Fruit fly (Drosophila melanogaster): ENCODE data around the gene Phlpp.
A peak's percentile ranks its signal among the peaks of the same experiment; 100 is the strongest.

The Phlpp gene

dm6 chr2L:19045111-19045560 lies 13.8 kb upstream of the Phlpp start, which contains the start of the genes Ttc19 and Acn (continued):
- TF ChIP-seq Vsx1 (GFP tag; optimal IDR thresholded peaks at IDR 0.05), result no peak
- TF ChIP-seq aop (GFP tag; IDR thresholded peaks at IDR 0.05), result 0 out of 2 replicates have a peak, but pooled peaks have one; percentile 20
- peak; percentile 54; the same call in 1 of the 2 replicates for TF ChIP-seq bowl (GFP tag; IDR thresholded peaks at IDR 0.05)
- peak; percentile 86 for TF ChIP-seq CG1603 (tag; optimal IDR thresholded peaks at IDR 0.05)
- TF ChIP-seq Kr (GFP tag; optimal IDR thresholded peaks at IDR 0.05), result no peak
- peak; percentile 82 for TF ChIP-seq CG18262 (tag; optimal IDR thresholded peaks at IDR 0.05)
- peak; percentile 83 for TF ChIP-seq zen (tag; optimal IDR thresholded peaks at IDR 0.05)
- TF ChIP-seq Hey (tag; optimal IDR thresholded peaks at IDR 0.05), result no peak
- TF ChIP-seq toy (GFP tag; IDR thresholded peaks at IDR 0.05), result no peak
- peak; percentile 75 for TF ChIP-seq Fer1 (GFP tag; optimal IDR thresholded peaks at IDR 0.05)
- peak; percentile 93 for TF ChIP-seq mam (GFP tag; optimal IDR thresholded peaks at IDR 0.05)
- TF ChIP-seq br (optimal IDR thresholded peaks at IDR 0.05), result no peak
- peak; percentile 72 for TF ChIP-seq Awh (GFP tag; IDR thresholded peaks at IDR 0.05)
- TF ChIP-seq HLH54F (GFP tag; optimal IDR thresholded peaks at IDR 0.05), result peak; percentile 93
- TF ChIP-seq Fer2 (tag; optimal IDR thresholded peaks at IDR 0.05), result peak; percentile 71
- peak; percentile 75 for TF ChIP-seq HLH3B (GFP tag; IDR thresholded peaks at IDR 0.05)
- peak; percentile 89 to 91 for TF ChIP-seq Pdp1 (GFP tag; optimal IDR thresholded peaks at IDR 0.05)
- peak; percentile 62 for TF ChIP-seq E2f1 (GFP tag; IDR thresholded peaks at IDR 0.05)
- peak; percentile 17 for TF ChIP-seq Hand (GFP tag; optimal IDR thresholded peaks at IDR 0.05)
- TF ChIP-seq CG8290 (GFP tag; optimal IDR thresholded peaks at IDR 0.05), result peak; percentile 79
- TF ChIP-seq CG8290 (tag; optimal IDR thresholded peaks at IDR 0.05), result peak in 1 of 2 experiments; percentile 50
- peak; percentile 92 for TF ChIP-seq CG7963 (GFP tag; IDR thresholded peaks at IDR 0.05; ENCODE audit: partially characterized antibody)
- TF ChIP-seq Hr39 (optimal IDR thresholded peaks at IDR 0.05), result no peak
- peak; percentile 80 for TF ChIP-seq ind (GFP tag; optimal IDR thresholded peaks at IDR 0.05)
- TF ChIP-seq Sry-δ (GFP tag; optimal IDR thresholded peaks at IDR 0.05), result peak; percentile 98
- no peak for TF ChIP-seq prd (optimal IDR thresholded peaks at IDR 0.05)
- TF ChIP-seq prd (GFP tag; IDR thresholded peaks at IDR 0.05), result peak; percentile 89
- peak; percentile 79; the same call in 2 of the 3 replicates for TF ChIP-seq zen2 (GFP tag; IDR thresholded peaks at IDR 0.05; ENCODE audit: partially characterized antibody)
- no peak for TF ChIP-seq hth (optimal IDR thresholded peaks at IDR 0.05)
- peak; percentile 62; the same call in 1 of the 3 replicates for TF ChIP-seq CG3726 (GFP tag; IDR thresholded peaks at IDR 0.05)
- TF ChIP-seq CG15479 (GFP tag; optimal IDR thresholded peaks at IDR 0.05), result no peak
- TF ChIP-seq CG2202 (tag; optimal IDR thresholded peaks at IDR 0.05), result peak; percentile 66
- TF ChIP-seq Camta (GFP tag; optimal IDR thresholded peaks at IDR 0.05), result peak; percentile 89
- peak; percentile 92 for TF ChIP-seq vfl (GFP tag; optimal IDR thresholded peaks at IDR 0.05)
- peak; percentile 71 for TF ChIP-seq caup (GFP tag; optimal IDR thresholded peaks at IDR 0.05; ENCODE audit: severe bottlenecking)
- no peak for TF ChIP-seq cg (GFP tag; optimal IDR thresholded peaks at IDR 0.05)
- TF ChIP-seq klu (GFP tag; IDR thresholded peaks at IDR 0.05), result peak; percentile 72
- TF ChIP-seq maf-S (GFP tag; optimal IDR thresholded peaks at IDR 0.05), result peak; percentile 89
- peak; percentile 92 for TF ChIP-seq Dad (GFP tag; optimal IDR thresholded peaks at IDR 0.05)
- TF ChIP-seq lmd (GFP tag; IDR thresholded peaks at IDR 0.05), result peak; percentile 79
- TF ChIP-seq CG12236 (GFP tag; optimal IDR thresholded peaks at IDR 0.05), result peak; percentile 86
- peak; percentile 79 for TF ChIP-seq Meics (GFP tag; optimal IDR thresholded peaks at IDR 0.05)
- TF ChIP-seq CG6689 (GFP tag; IDR thresholded peaks at IDR 0.05), result peak; percentile 78
- TF ChIP-seq bigmax (GFP tag; optimal IDR thresholded peaks at IDR 0.05), result no peak
- TF ChIP-seq pnt (GFP tag; optimal IDR thresholded peaks at IDR 0.05), result peak; percentile 81
- no peak for TF ChIP-seq exex (tag; optimal IDR thresholded peaks at IDR 0.05)
- peak; percentile 77 for TF ChIP-seq CG12155 (GFP tag; optimal IDR thresholded peaks at IDR 0.05)
- TF ChIP-seq C15 (GFP tag; IDR thresholded peaks at IDR 0.05), result no peak
- TF ChIP-seq CG16779 (GFP tag; IDR thresholded peaks at IDR 0.05), result 0 out of 2 replicates have a peak, but pooled peaks have one; percentile 46
- TF ChIP-seq Opbp (GFP tag; IDR thresholded peaks at IDR 0.05; ENCODE audit: partially characterized antibody), result peak; percentile 96
- TF ChIP-seq CG32532 (GFP tag; IDR thresholded peaks at IDR 0.05), result peak; percentile 87
- TF ChIP-seq CG12391 (tag; optimal IDR thresholded peaks at IDR 0.05), result peak; percentile 94

All from whole organism, embryonic.